Fruit fly (Drosophila melanogaster): ENCODE results near the gene CG43394.

CG43394 gene

DNA sequence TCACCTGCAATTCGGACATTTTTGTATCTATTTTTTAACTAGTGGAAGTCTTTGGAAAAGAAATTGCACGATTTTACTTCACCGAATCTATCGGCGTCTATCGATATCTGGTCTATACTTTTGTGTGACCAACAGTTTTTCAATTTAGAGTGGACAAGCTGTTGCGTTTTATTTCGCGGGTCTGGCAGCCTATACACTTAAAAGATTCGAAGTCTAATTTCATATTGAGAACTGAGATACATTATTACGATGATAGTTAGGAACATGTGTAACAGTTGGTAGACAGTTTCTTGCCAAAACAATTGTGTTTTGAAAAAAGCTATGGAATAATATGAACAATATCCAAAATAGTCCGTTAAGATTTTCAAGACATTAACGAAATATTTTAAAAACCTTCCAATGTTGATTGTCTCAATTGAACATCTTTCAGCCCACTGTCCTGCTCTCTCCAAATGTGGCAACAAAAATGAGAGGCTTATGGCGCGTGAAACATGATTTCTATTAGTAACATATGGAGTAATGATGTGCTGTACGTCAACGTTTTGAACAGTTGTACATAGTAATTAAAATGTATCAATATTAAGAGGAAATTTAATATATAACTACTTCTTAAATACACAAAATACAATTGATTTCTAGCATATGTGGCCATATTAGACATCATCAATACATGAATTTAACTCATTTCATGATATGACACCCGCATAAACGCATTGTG is 16.9 kb downstream of the CG43394 start, which contains the start of gene Acbp1 (continued):
- TF ChIP-seq az2 (GFP tag; optimal IDR thresholded peaks at IDR 0.05) (peak; percentile 94), CG10654 (GFP tag; optimal IDR thresholded peaks at IDR 0.05) (peak; percentile 92), CG6791 (GFP tag; IDR thresholded peaks at IDR 0.05; ENCODE audit: partially characterized antibody) (peak; percentile 75), B-H1 (GFP tag; IDR thresholded peaks at IDR 0.05) (peak; percentile 87), CG6813 (GFP tag; optimal IDR thresholded peaks at IDR 0.05) (peak; percentile 99), onecut (GFP tag; IDR thresholded peaks at IDR 0.05) (peak; percentile 88), CG4360 (GFP tag; IDR thresholded peaks at IDR 0.05) (peak; percentile 64), sisA (GFP tag; IDR thresholded peaks at IDR 0.05) (peak; percentile 90), CG11504 (tag; optimal IDR thresholded peaks at IDR 0.05) (peak; percentile 96), Gug (GFP tag; IDR thresholded peaks at IDR 0.05) (peak; percentile 84), Awh (GFP tag; IDR thresholded peaks at IDR 0.05) (peak; percentile 86), CG10431 (GFP tag; optimal IDR thresholded peaks at IDR 0.05) (peak; percentile 94), dmrt11E (tag; optimal IDR thresholded peaks at IDR 0.05) (peak; percentile 98), CG18011 (GFP tag; optimal IDR thresholded peaks at IDR 0.05) (peak; percentile 78), CG1792 (GFP tag; optimal IDR thresholded peaks at IDR 0.05) (peak; percentile 94), chif (GFP tag; optimal IDR thresholded peaks at IDR 0.05) (peak; percentile 91 to 95), CG9437 (GFP tag; optimal IDR thresholded peaks at IDR 0.05) (peak; percentile 93), Mes4 (GFP tag; optimal IDR thresholded peaks at IDR 0.05) (peak; percentile 92), ken (GFP tag; IDR thresholded peaks at IDR 0.05) (peak; percentile 90), GATAe (GFP tag; conservative IDR thresholded peaks at IDR 0.05) (peak; percentile 71), Sox102F (GFP tag; optimal IDR thresholded peaks at IDR 0.05) (peak; percentile 95), pfk (GFP tag; optimal IDR thresholded peaks at IDR 0.05) (peak; percentile 71), Hr39 (optimal IDR thresholded peaks at IDR 0.05) (no peak), chinmo (GFP tag; IDR thresholded peaks at IDR 0.05; ENCODE audit: partially characterized antibody) (peak; percentile 57; the same call in 1 of the 4 replicates), Myb (GFP tag; optimal IDR thresholded peaks at IDR 0.05) (peak; percentile 88), CG17186 (GFP tag; optimal IDR thresholded peaks at IDR 0.05) (peak; percentile 58), CG34376 (GFP tag; optimal IDR thresholded peaks at IDR 0.05) (peak; percentile 100), inv (GFP tag; IDR thresholded peaks at IDR 0.05; ENCODE audit: partially characterized antibody) (peak; percentile 64), Xrp1 (GFP tag; IDR thresholded peaks at IDR 0.05) (peak; percentile 93), gfzf (GFP tag; optimal IDR thresholded peaks at IDR 0.05) (peak; percentile 84), CG11723 (GFP tag; optimal IDR thresholded peaks at IDR 0.05) (peak; percentile 96), CG9727 (GFP tag; optimal IDR thresholded peaks at IDR 0.05) (peak; percentile 98), p53 (GFP tag; optimal IDR thresholded peaks at IDR 0.05) (peak; percentile 93), NC2β (GFP tag; optimal IDR thresholded peaks at IDR 0.05) (peak; percentile 93), CG13296 (GFP tag; optimal IDR thresholded peaks at IDR 0.05) (peak; percentile 99), CG8765 (GFP tag; IDR thresholded peaks at IDR 0.05) (no peak; the same call in 1 of the 2 replicates), dysf (GFP tag; IDR thresholded peaks at IDR 0.05) (peak; percentile 95), pum (GFP tag; optimal IDR thresholded peaks at IDR 0.05) (peak; percentile 96), exex (tag; optimal IDR thresholded peaks at IDR 0.05) (peak; percentile 92), Hmr (GFP tag; optimal IDR thresholded peaks at IDR 0.05) (peak; percentile 98), abd-A (tag; optimal IDR thresholded peaks at IDR 0.05) (peak; percentile 93), sens (GFP tag) (peak; percentile 99), CG15011 (GFP tag; optimal IDR thresholded peaks at IDR 0.05) (peak; percentile 97), maf-S (GFP tag; optimal IDR thresholded peaks at IDR 0.05) (peak; percentile 95), dimm (GFP tag; IDR thresholded peaks at IDR 0.05) (peak; percentile 79), Ada2b (GFP tag; IDR thresholded peaks at IDR 0.05) (peak; percentile 88), nerfin-2 (GFP tag; IDR thresholded peaks at IDR 0.05; ENCODE audit: partially characterized antibody) (peak; percentile 71), aop (GFP tag; IDR thresholded peaks at IDR 0.05) (peak; percentile 75), CG10366 (GFP tag; IDR thresholded peaks at IDR 0.05) (peak; percentile 78), sens-2 (GFP tag; IDR thresholded peaks at IDR 0.05) (peak; percentile 89)

Measured in whole organism, embryonic.